Fruit fly (Drosophila melanogaster) whole organism, embryonic: ENCODE data around the gene Pp2A-29B.

Source experiments
- B-H2 ChIP-seq: fragments of 200-800 bp; sonication (Bioruptor generic); optimal IDR thresholded peaks from 2 replicates; lab custom pipeline; 2018; ENCODE audit warnings: missing biosample characterization, mild to moderate bottlenecking, missing genetic modification characterization
- CG11504 ChIP-seq: fragments of 200-800 bp; sonication (Bioruptor generic); optimal IDR thresholded peaks from 3 replicates; lab custom pipeline; 2019; ENCODE audit warnings: missing biosample characterization, mild to moderate bottlenecking, missing genetic modification characterization, moderate library complexity
- CG11696 ChIP-seq: fragments of 200-800 bp; sonication (Bioruptor generic); IDR thresholded peaks from 2 replicates; pipeline ENCODE4 v1.3.6; 2022; ENCODE audit warnings: missing biosample characterization, missing genetic modification characterization
- CG12071 ChIP-seq: fragments of 200-800 bp; sonication (Bioruptor generic); optimal IDR thresholded peaks from 3 replicates; lab custom pipeline; 2018; ENCODE audit warnings: missing biosample characterization, mild to moderate bottlenecking, missing genetic modification characterization
- CG13287 ChIP-seq: fragments of 200-800 bp; sonication (Bioruptor generic); IDR thresholded peaks from 2 replicates; pipeline ENCODE4 v1.3.6; 2022; ENCODE audit warnings: missing biosample characterization, missing genetic modification characterization; ENCODE audit not compliant: partially characterized antibody
- CG15011 ChIP-seq: fragments of 200-800 bp; sonication (Bioruptor generic); optimal IDR thresholded peaks from 3 replicates; lab custom pipeline; 2018; ENCODE audit warnings: missing biosample characterization, mild to moderate bottlenecking, missing genetic modification characterization
- CG1529 ChIP-seq: fragments of 200-800 bp; sonication (Bioruptor generic); optimal IDR thresholded peaks from 3 replicates; lab custom pipeline; 2018; ENCODE audit warnings: missing biosample characterization, missing genetic modification characterization
- CG16779 ChIP-seq: fragments of 200-800 bp; sonication (Bioruptor generic); IDR thresholded peaks from 2 replicates; pipeline ENCODE4 v1.3.6; 2022; ENCODE audit warnings: missing biosample characterization, missing genetic modification characterization
- CG17385 ChIP-seq: fragments of 200-800 bp; sonication (Bioruptor generic); optimal IDR thresholded peaks from 3 replicates; lab custom pipeline; 2018; ENCODE audit warnings: missing biosample characterization, mild to moderate bottlenecking, missing genetic modification characterization
- CG2116 ChIP-seq: fragments of 200-800 bp; sonication (Bioruptor generic); optimal IDR thresholded peaks from 3 replicates; lab custom pipeline; 2018; ENCODE audit warnings: missing biosample characterization, mild to moderate bottlenecking, missing genetic modification characterization
- CG3065 ChIP-seq: fragments of 200-800 bp; sonication (Bioruptor generic); optimal IDR thresholded peaks from 2 replicates; lab custom pipeline; 2016; ENCODE audit warnings: missing biosample characterization, missing genetic modification characterization
- CG34224 ChIP-seq: fragments of 200-800 bp; sonication (Bioruptor generic); IDR thresholded peaks from 3 replicates; pipeline ENCODE4 v1.3.6; 2022; ENCODE audit warnings: missing biosample characterization, missing genetic modification characterization; ENCODE audit not compliant: partially characterized antibody
- CG4328 ChIP-seq: fragments of 200-800 bp; sonication (Bioruptor generic); optimal IDR thresholded peaks from 3 replicates; lab custom pipeline; 2017; ENCODE audit warnings: missing biosample characterization, missing genetic modification reagents, missing genetic modification characterization
- CG6689 ChIP-seq: fragments of 200-800 bp; sonication (Bioruptor generic); IDR thresholded peaks from 2 replicates; pipeline ENCODE4 v1.3.6; 2022; ENCODE audit warnings: missing biosample characterization, missing genetic modification characterization
- CG6791 ChIP-seq: fragments of 200-800 bp; sonication (Bioruptor generic); IDR thresholded peaks from 3 replicates; pipeline ENCODE4 v1.3.6; 2022; ENCODE audit warnings: missing biosample characterization, missing genetic modification characterization; ENCODE audit not compliant: partially characterized antibody
- CG7987 ChIP-seq: fragments of 200-800 bp; sonication (Bioruptor generic); optimal IDR thresholded peaks from 2 replicates; lab custom pipeline; 2018; ENCODE audit warnings: missing biosample characterization, mild to moderate bottlenecking, missing genetic modification characterization, moderate library complexity
- CG8281 ChIP-seq: fragments of 200-800 bp; sonication (Bioruptor generic); optimal IDR thresholded peaks from 2 replicates; lab custom pipeline; 2018; ENCODE audit warnings: missing biosample characterization, mild to moderate bottlenecking, missing genetic modification characterization, moderate library complexity
- CG9876 ChIP-seq: fragments of 200-800 bp; sonication (Bioruptor generic); optimal IDR thresholded peaks from 2 replicates; lab custom pipeline; 2016; ENCODE audit warnings: missing biosample characterization, missing genetic modification characterization
- CG9932 ChIP-seq: fragments of 200-800 bp; sonication (Bioruptor generic); IDR thresholded peaks from 2 replicates; pipeline ENCODE4 v1.3.6; 2022; ENCODE audit warnings: missing biosample characterization, missing genetic modification characterization
- Dbx ChIP-seq: fragments of 200-800 bp; sonication (Bioruptor generic); IDR thresholded peaks from 3 replicates; pipeline ENCODE4 v1.3.6; 2022; ENCODE audit warnings: missing biosample characterization, missing genetic modification characterization
- Dip2 ChIP-seq: fragments of 200-800 bp; sonication (Bioruptor generic); IDR thresholded peaks from 2 replicates; pipeline ENCODE4 v1.3.6; 2022; ENCODE audit warnings: missing biosample characterization, missing genetic modification characterization
- Dip3 ChIP-seq: fragments of 200-800 bp; sonication (Bioruptor generic); optimal IDR thresholded peaks from 3 replicates; lab custom pipeline; 2016; ENCODE audit warnings: missing biosample characterization, missing genetic modification characterization
- Dp ChIP-seq: fragments of 200-800 bp; sonication (Bioruptor generic); optimal IDR thresholded peaks from 2 replicates; lab custom pipeline; 2018; ENCODE audit warnings: missing biosample characterization, mild to moderate bottlenecking, missing genetic modification characterization, moderate library complexity
- E2f2 ChIP-seq: fragments of 200-800 bp; sonication (Bioruptor generic); IDR thresholded peaks from 2 replicates; pipeline ENCODE4 v1.3.6; 2022; ENCODE audit warnings: missing biosample characterization, missing genetic modification characterization
- Elba2 ChIP-seq: fragments of 200-800 bp; sonication (Bioruptor generic); optimal IDR thresholded peaks from 3 replicates; lab custom pipeline; 2016; ENCODE audit warnings: missing biosample characterization, missing genetic modification characterization
- Fer3 ChIP-seq: fragments of 200-800 bp; sonication (Bioruptor generic); optimal IDR thresholded peaks from 2 replicates; lab custom pipeline; 2018; ENCODE audit warnings: missing biosample characterization, mild to moderate bottlenecking, missing genetic modification characterization, moderate library complexity
- HHEX ChIP-seq: fragments of 200-800 bp; sonication (Bioruptor generic); optimal IDR thresholded peaks from 3 replicates; lab custom pipeline; 2017; ENCODE audit warnings: missing biosample characterization, mild to moderate bottlenecking, missing genetic modification characterization, missing genetic modification reagents
- HLH4C ChIP-seq: fragments of 200-800 bp; sonication (Bioruptor generic); IDR thresholded peaks from 3 replicates; pipeline ENCODE4 v1.3.6; 2022; ENCODE audit warnings: missing biosample characterization, missing genetic modification characterization; ENCODE audit not compliant: partially characterized antibody
- Mes4 ChIP-seq: fragments of 200-800 bp; sonication (Bioruptor generic); optimal IDR thresholded peaks from 2 replicates; lab custom pipeline; 2016; ENCODE audit warnings: missing biosample characterization, missing genetic modification characterization
- NC2β ChIP-seq: fragments of 200-800 bp; sonication (Bioruptor generic); optimal IDR thresholded peaks from 2 replicates; lab custom pipeline; 2016; ENCODE audit warnings: missing biosample characterization, missing genetic modification characterization
- Oaz ChIP-seq: fragments of 200-800 bp; sonication (Bioruptor generic); IDR thresholded peaks from 2 replicates; pipeline ENCODE4 v1.3.6; 2022; ENCODE audit warnings: missing biosample characterization, missing genetic modification characterization
- Ravus ChIP-seq: fragments of 200-800 bp; sonication (Bioruptor generic); IDR thresholded peaks from 2 replicates; pipeline ENCODE4 v1.3.6; 2022; ENCODE audit warnings: missing biosample characterization, missing genetic modification characterization
- Sin3A ChIP-seq: fragments of >200 bp; optimal IDR thresholded peaks from 2 replicates; lab custom pipeline; 2018
- Spps ChIP-seq: fragments of 200-800 bp; sonication (Bioruptor generic); optimal IDR thresholded peaks from 2 replicates; lab custom pipeline; 2018; ENCODE audit warnings: missing biosample characterization, mild to moderate bottlenecking, missing genetic modification characterization
- Trl ChIP-seq, 3 experiments: fragments of >200 bp in 2 of 3; fragments of 200-800 bp in 1 of 3; sonication (Bioruptor generic) in 1 of 3; optimal IDR thresholded peaks; 2 replicates in 1 of 3; 3 replicates in 2 of 3; lab custom pipeline; 2016 to 2017; ENCODE audit warnings: missing biosample characterization in 1 of 3, missing genetic modification characterization in 1 of 3
- ab ChIP-seq: fragments of 200-800 bp; sonication (Bioruptor generic); optimal IDR thresholded peaks from 2 replicates; lab custom pipeline; 2016; ENCODE audit warnings: missing biosample characterization, missing genetic modification characterization
- cwo ChIP-seq: fragments of 200-800 bp; sonication (Bioruptor generic); optimal IDR thresholded peaks from 3 replicates; lab custom pipeline; 2017; ENCODE audit warnings: missing biosample characterization, missing genetic modification characterization, mild to moderate bottlenecking, moderate library complexity, missing genetic modification reagents
- danr ChIP-seq: fragments of 200-800 bp; sonication (Bioruptor generic); IDR thresholded peaks from 2 replicates; pipeline ENCODE4 v1.3.6; 2022; ENCODE audit warnings: missing biosample characterization, missing genetic modification characterization
- ems ChIP-seq: fragments of 200-800 bp; sonication (Bioruptor generic); optimal IDR thresholded peaks from 3 replicates; lab custom pipeline; 2016; ENCODE audit warnings: missing biosample characterization, missing genetic modification characterization
- grau ChIP-seq: fragments of 200-800 bp; optimal IDR thresholded peaks from 3 replicates; lab custom pipeline; 2019; ENCODE audit warnings: missing biosample characterization, mild to moderate bottlenecking, missing genetic modification characterization, moderate library complexity
- her ChIP-seq: fragments of 200-800 bp; sonication (Bioruptor generic); optimal IDR thresholded peaks from 2 replicates; lab custom pipeline; 2016; ENCODE audit warnings: missing biosample characterization, missing genetic modification characterization
- nerfin-2 ChIP-seq: fragments of 200-800 bp; sonication (Bioruptor generic); IDR thresholded peaks from 2 replicates; pipeline ENCODE4 v1.3.6; 2022; ENCODE audit warnings: missing biosample characterization, missing genetic modification characterization; ENCODE audit not compliant: partially characterized antibody
- org-1 ChIP-seq: fragments of 200-800 bp; sonication (Bioruptor generic); optimal IDR thresholded peaks from 2 replicates; lab custom pipeline; 2017; ENCODE audit warnings: missing biosample characterization, missing genetic modification characterization
- pros ChIP-seq: fragments of 200-800 bp; sonication (Bioruptor generic); optimal IDR thresholded peaks from 3 replicates; lab custom pipeline; 2019; ENCODE audit warnings: missing biosample characterization, mild to moderate bottlenecking, missing genetic modification characterization, moderate library complexity
- pzg ChIP-seq: fragments of 200-800 bp; sonication (Bioruptor generic); optimal IDR thresholded peaks from 3 replicates; lab custom pipeline; 2018; ENCODE audit warnings: missing biosample characterization, mild to moderate bottlenecking, missing genetic modification characterization, moderate library complexity
- sqz ChIP-seq: fragments of 200-800 bp; sonication (Bioruptor generic); optimal IDR thresholded peaks from 3 replicates; lab custom pipeline; 2018; ENCODE audit warnings: missing biosample characterization, mild to moderate bottlenecking, missing genetic modification characterization
- tap ChIP-seq: fragments of 200-800 bp; optimal IDR thresholded peaks from 3 replicates; lab custom pipeline; 2019; ENCODE audit warnings: missing biosample characterization, mild to moderate bottlenecking, missing genetic modification characterization, moderate library complexity
- tna ChIP-seq: fragments of 200-800 bp; sonication (Bioruptor generic); IDR thresholded peaks from 2 replicates; pipeline ENCODE4 v1.3.6; 2022; ENCODE audit warnings: missing biosample characterization, missing genetic modification characterization; ENCODE audit not compliant: partially characterized antibody
- toy ChIP-seq: fragments of 200-800 bp; sonication (Bioruptor generic); IDR thresholded peaks from 2 replicates; pipeline ENCODE4 v1.3.6; 2022; ENCODE audit warnings: missing biosample characterization, missing genetic modification characterization
- trem ChIP-seq: fragments of 200-800 bp; optimal IDR thresholded peaks from 3 replicates; lab custom pipeline; 2019; ENCODE audit warnings: missing biosample characterization, mild to moderate bottlenecking, missing genetic modification characterization, moderate library complexity
- zfh2 ChIP-seq: fragments of 200-800 bp; sonication (Bioruptor generic); optimal IDR thresholded peaks from 2 replicates; lab custom pipeline; 2016; ENCODE audit warnings: missing biosample characterization, missing genetic modification characterization

Gene Pp2A-29B

DNA sequence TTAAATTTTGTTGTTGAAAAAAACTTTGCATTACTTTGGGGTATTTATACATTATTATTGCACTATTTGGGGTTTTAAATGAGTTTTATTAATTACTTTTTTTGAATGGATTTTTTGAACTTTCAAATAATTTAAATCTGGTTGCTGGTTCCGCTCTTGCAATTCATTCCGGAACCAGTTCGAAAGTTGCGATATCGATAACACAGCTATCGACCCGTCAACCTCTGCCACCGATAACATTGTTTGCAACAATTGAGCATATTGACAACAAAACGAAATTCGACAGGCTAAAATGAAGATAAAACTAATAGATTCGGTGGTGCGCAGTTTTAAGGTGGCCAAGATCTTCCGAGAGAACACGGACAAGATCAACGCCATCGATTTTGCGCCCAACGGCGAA is 8.4 kb downstream of the Pp2A-29B start, which contains the start of gene Wdr82 (continued):
- TF ChIP-seq Fer3 (tag; lab: Kevin White, UChicago) (no peak), sqz (GFP tag; lab: Kevin White, UChicago) (no peak), pzg (GFP tag; lab: Kevin White, UChicago) (peak; percentile 65), CG8281 (peak; percentile 63), Elba2 (GFP tag; lab: Kevin White, UChicago) (no peak), CG2116 (GFP tag; lab: Kevin White, UChicago) (peak; percentile 61), pros (no peak), CG34224 (GFP tag; lab: Robert Waterston, UW) (peak; percentile 93), CG7987 (GFP tag; lab: Kevin White, UChicago) (no peak), Sin3A (lab: Kevin White, UChicago) (peak; percentile 5), CG9876 (GFP tag; lab: Kevin White, UChicago) (no peak), CG4328 (GFP tag; lab: Kevin White, UChicago) (no peak), CG6689 (GFP tag; lab: Robert Waterston, UW) (no peak), Spps (tag; lab: Kevin White, UChicago) (no peak), CG3065 (GFP tag; lab: Kevin White, UChicago) (no peak), CG12071 (no peak), Dp (peak; percentile 84), Dip2 (no peak), CG16779 (no peak), grau (peak; percentile 3), CG6791 (GFP tag; lab: Robert Waterston, UW) (peak; percentile 81), B-H2 (GFP tag; lab: Kevin White, UChicago) (no peak), ab (GFP tag; lab: Kevin White, UChicago) (no peak), her (GFP tag; lab: Kevin White, UChicago) (no peak), tna (peak; percentile 83), zfh2 (GFP tag; lab: Kevin White, UChicago) (no peak), org-1 (GFP tag; lab: Kevin White, UChicago) (no peak), Dip3 (GFP tag; lab: Kevin White, UChicago) (no peak), NC2β (GFP tag; lab: Kevin White, UChicago) (no peak), trem (peak; percentile 42), HHEX (GFP tag; lab: Kevin White, UChicago) (no peak), CG11504 (tag; lab: Kevin White, UChicago) (peak; percentile 77), danr (no peak), HLH4C (peak; percentile 84), CG11696 (no peak), Ravus (GFP tag; lab: Robert Waterston, UW) (no peak), tap (tag; lab: Kevin White, UChicago) (no peak), CG17385 (GFP tag; lab: Kevin White, UChicago) (no peak), nerfin-2 (GFP tag; lab: Robert Waterston, UW) (peak; percentile 76; the same call in 1 of the 2 replicates), Oaz (GFP tag; lab: Robert Waterston, UW) (no peak), CG9932 (no peak), cwo (GFP tag; lab: Kevin White, UChicago) (no peak), toy (no peak), Trl (optimal IDR thresholded peaks at IDR 0.05; lab: Kevin White, UChicago) (no peak), Trl (GFP tag; optimal IDR thresholded peaks at IDR 0.05; lab: Kevin White, UChicago) (no peak), Dbx (no peak), ems (GFP tag; lab: Kevin White, UChicago) (no peak), CG1529 (GFP tag; lab: Kevin White, UChicago) (no peak), CG13287 (GFP tag; lab: Robert Waterston, UW) (peak; percentile 85), CG15011 (GFP tag; lab: Kevin White, UChicago) (no peak), E2f2 (peak; percentile 88), Mes4 (GFP tag; lab: Kevin White, UChicago) (no peak)
